Fruit fly (Drosophila melanogaster) whole organism, embryonic: ENCODE measurements around the gene Dis3l2.
A peak's percentile ranks its signal among the peaks of the same experiment; 100 is the strongest.

Experiments
- ATbp ChIP-seq: fragments of 200-800 bp; sonication (Bioruptor generic); optimal IDR thresholded peaks from 2 replicates; lab custom pipeline; 2017; ENCODE audit warnings: missing biosample characterization, mild to moderate bottlenecking, missing genetic modification characterization, missing genetic modification reagents
- Ada2b ChIP-seq: fragments of 200-800 bp; sonication (Bioruptor generic); IDR thresholded peaks from 2 replicates; pipeline ENCODE4 v1.3.6; 2022; ENCODE audit warnings: missing biosample characterization, missing genetic modification characterization
- Asciz ChIP-seq: fragments of 200-800 bp; sonication (Bioruptor generic); optimal IDR thresholded peaks from 2 replicates; lab custom pipeline; 2017; ENCODE audit warnings: missing biosample characterization, mild to moderate bottlenecking, missing genetic modification characterization, missing genetic modification reagents
- CG10267 ChIP-seq: fragments of 200-800 bp; sonication (Bioruptor generic); optimal IDR thresholded peaks from 2 replicates; lab custom pipeline; 2018; ENCODE audit warnings: missing biosample characterization, mild to moderate bottlenecking, missing genetic modification characterization, moderate library complexity
- CG12391 ChIP-seq: fragments of 200-800 bp; sonication (Bioruptor generic); optimal IDR thresholded peaks from 3 replicates; lab custom pipeline; 2018; ENCODE audit warnings: missing biosample characterization, mild to moderate bottlenecking, missing genetic modification characterization, moderate library complexity
- CG14050 ChIP-seq: fragments of 200-800 bp; sonication (Bioruptor generic); IDR thresholded peaks from 3 replicates; pipeline ENCODE4 v1.3.6; 2022; ENCODE audit warnings: missing biosample characterization, missing genetic modification characterization
- CG17186 ChIP-seq: fragments of 200-800 bp; sonication (Bioruptor generic); optimal IDR thresholded peaks from 3 replicates; lab custom pipeline; 2017; ENCODE audit warnings: missing biosample characterization, missing genetic modification reagents, missing genetic modification characterization
- CG17361 ChIP-seq: fragments of 200-800 bp; sonication (Bioruptor generic); IDR thresholded peaks from 3 replicates; pipeline ENCODE4 v1.3.6; 2022; ENCODE audit warnings: missing biosample characterization, missing genetic modification characterization
- CG18262 ChIP-seq: fragments of 200-800 bp; optimal IDR thresholded peaks from 3 replicates; lab custom pipeline; 2019; ENCODE audit warnings: missing biosample characterization, mild to moderate bottlenecking, missing genetic modification characterization, moderate library complexity
- CG2116 ChIP-seq: fragments of 200-800 bp; sonication (Bioruptor generic); optimal IDR thresholded peaks from 3 replicates; lab custom pipeline; 2018; ENCODE audit warnings: missing biosample characterization, mild to moderate bottlenecking, missing genetic modification characterization
- CG30403 ChIP-seq: fragments of 200-800 bp; sonication (Bioruptor generic); optimal IDR thresholded peaks from 3 replicates; lab custom pipeline; 2016; ENCODE audit warnings: missing biosample characterization, missing genetic modification characterization
- CG3163 ChIP-seq: fragments of 200-800 bp; sonication (Bioruptor generic); optimal IDR thresholded peaks from 3 replicates; lab custom pipeline; 2016; ENCODE audit warnings: missing biosample characterization, missing genetic modification characterization
- CG32772 ChIP-seq: fragments of 200-800 bp; sonication (Bioruptor generic); IDR thresholded peaks from 2 replicates; pipeline ENCODE4 v1.3.6; 2022; ENCODE audit warnings: missing biosample characterization, missing genetic modification characterization
- CG3281 ChIP-seq: fragments of 200-800 bp; sonication (Bioruptor generic); optimal IDR thresholded peaks from 3 replicates; lab custom pipeline; 2017; ENCODE audit warnings: missing biosample characterization, mild to moderate bottlenecking, missing genetic modification characterization
- CG4707 ChIP-seq: fragments of 200-800 bp; sonication (Bioruptor generic); optimal IDR thresholded peaks from 2 replicates; lab custom pipeline; 2018; ENCODE audit warnings: missing biosample characterization, mild to moderate bottlenecking, missing genetic modification characterization, moderate library complexity
- CG4820 ChIP-seq: fragments of 200-800 bp; sonication (Bioruptor generic); optimal IDR thresholded peaks from 3 replicates; lab custom pipeline; 2016; ENCODE audit warnings: missing biosample characterization, missing genetic modification characterization
- CG6272 ChIP-seq: fragments of 200-800 bp; sonication (Bioruptor generic); IDR thresholded peaks from 2 replicates; pipeline ENCODE4 v1.3.6; 2022; ENCODE audit warnings: missing biosample characterization, missing genetic modification characterization
- D ChIP-seq, 2 experiments: fragments of 200-800 bp in 1 of 2; fragments of >200 bp in 1 of 2; sonication (Bioruptor generic) in 1 of 2; optimal IDR thresholded peaks; 2 replicates in 1 of 2; 3 replicates in 1 of 2; lab custom pipeline; 2017; ENCODE audit warnings: mild to moderate bottlenecking in 1 of 2, missing biosample characterization in 1 of 2, missing genetic modification characterization in 1 of 2, missing genetic modification reagents in 1 of 2
- Dip3 ChIP-seq: fragments of 200-800 bp; sonication (Bioruptor generic); optimal IDR thresholded peaks from 3 replicates; lab custom pipeline; 2016; ENCODE audit warnings: missing biosample characterization, missing genetic modification characterization
- Doc2 ChIP-seq: fragments of 200-800 bp; sonication (Bioruptor generic); IDR thresholded peaks from 2 replicates; pipeline ENCODE4 v1.3.6; 2022; ENCODE audit warnings: missing biosample characterization, missing genetic modification characterization
- Fer2 ChIP-seq: fragments of 200-800 bp; sonication (Bioruptor generic); optimal IDR thresholded peaks from 2 replicates; lab custom pipeline; 2018; ENCODE audit warnings: missing biosample characterization, mild to moderate bottlenecking, missing genetic modification characterization, moderate library complexity
- Hr51 ChIP-seq, 2 experiments: fragments of 200-800 bp; sonication (Bioruptor generic); optimal IDR thresholded peaks; 2 replicates in 1 of 2; 3 replicates in 1 of 2; lab custom pipeline; 2016 to 2018; ENCODE audit warnings: missing biosample characterization in 2 of 2, missing genetic modification characterization in 2 of 2, mild to moderate bottlenecking in 1 of 2, moderate library complexity in 1 of 2
- Hr78 ChIP-seq, 2 experiments: fragments of 200-800 bp in 1 of 2; fragments of >200 bp in 1 of 2; sonication (Bioruptor generic) in 1 of 2; optimal IDR thresholded peaks; 2 replicates each; lab custom pipeline; 2017 to 2019; ENCODE audit warnings: missing biosample characterization in 2 of 2, missing genetic modification characterization in 2 of 2, mild to moderate bottlenecking in 1 of 2, moderate library complexity in 1 of 2
- Xbp1 ChIP-seq: fragments of 200-800 bp; sonication (Bioruptor generic); optimal IDR thresholded peaks from 3 replicates; lab custom pipeline; 2016; ENCODE audit warnings: missing biosample characterization, mild to moderate bottlenecking, missing genetic modification characterization
- Xrp1 ChIP-seq: fragments of 200-800 bp; sonication (Bioruptor generic); IDR thresholded peaks from 2 replicates; pipeline ENCODE4 v1.3.6; 2022; ENCODE audit warnings: missing biosample characterization, missing genetic modification characterization
- ac ChIP-seq: fragments of 200-800 bp; sonication (Bioruptor generic); optimal IDR thresholded peaks from 3 replicates; lab custom pipeline; 2017; ENCODE audit warnings: missing biosample characterization, mild to moderate bottlenecking, missing genetic modification characterization
- bcd ChIP-seq: fragments of 200-800 bp; sonication (Bioruptor generic); optimal IDR thresholded peaks from 2 replicates; lab custom pipeline; 2017; ENCODE audit warnings: missing biosample characterization, mild to moderate bottlenecking, missing genetic modification characterization
- cad ChIP-seq: fragments of >200 bp; optimal IDR thresholded peaks from 2 replicates; lab custom pipeline; 2017; ENCODE audit warnings: missing biosample characterization, missing genetic modification characterization
- cg ChIP-seq: fragments of 200-800 bp; sonication (Bioruptor generic); optimal IDR thresholded peaks from 3 replicates; lab custom pipeline; 2019; ENCODE audit warnings: missing biosample characterization, mild to moderate bottlenecking, missing genetic modification characterization, moderate library complexity
- chif ChIP-seq, 2 experiments: fragments of 200-800 bp; sonication (Bioruptor generic); optimal IDR thresholded peaks; 3 replicates each; lab custom pipeline; 2016; ENCODE audit warnings: missing biosample characterization in 2 of 2, missing genetic modification characterization in 2 of 2
- chinmo ChIP-seq: fragments of 200-800 bp; sonication (Bioruptor generic); IDR thresholded peaks from 4 replicates; pipeline ENCODE4 v1.3.6; 2022; ENCODE audit warnings: missing biosample characterization, missing genetic modification characterization; ENCODE audit not compliant: partially characterized antibody
- chn ChIP-seq: fragments of 200-800 bp; sonication (Bioruptor generic); optimal IDR thresholded peaks from 2 replicates; lab custom pipeline; 2016; ENCODE audit warnings: missing biosample characterization, missing genetic modification characterization
- dpn ChIP-seq, 2 experiments: fragments of 200-800 bp; sonication (Bioruptor generic); optimal IDR thresholded peaks; 3 replicates each; lab custom pipeline; 2016; ENCODE audit warnings: missing biosample characterization in 2 of 2, missing genetic modification characterization in 2 of 2
- gfzf ChIP-seq: fragments of 200-800 bp; sonication (Bioruptor generic); optimal IDR thresholded peaks from 2 replicates; lab custom pipeline; 2016; ENCODE audit warnings: missing biosample characterization, mild to moderate bottlenecking, missing genetic modification characterization, moderate library complexity
- lola ChIP-seq, 3 experiments: fragments of >200 bp in 2 of 3; fragments of 200-800 bp in 1 of 3; sonication (Bioruptor generic) in 1 of 3; optimal IDR thresholded peaks; 2 replicates each; lab custom pipeline; 2017 to 2019; ENCODE audit warnings: missing biosample characterization in 3 of 3, missing genetic modification characterization in 3 of 3, mild to moderate bottlenecking in 1 of 3, moderate library complexity in 1 of 3
- nmo ChIP-seq: fragments of 200-800 bp; sonication (Bioruptor generic); optimal IDR thresholded peaks from 2 replicates; lab custom pipeline; 2018; ENCODE audit warnings: missing biosample characterization, mild to moderate bottlenecking, missing genetic modification characterization, moderate library complexity
- phol ChIP-seq: fragments of 200-800 bp; sonication (Bioruptor generic); optimal IDR thresholded peaks from 3 replicates; lab custom pipeline; 2018; ENCODE audit warnings: missing biosample characterization, mild to moderate bottlenecking, missing genetic modification characterization, moderate library complexity
- ranshi ChIP-seq: fragments of 200-800 bp; sonication (Bioruptor generic); IDR thresholded peaks from 2 replicates; pipeline ENCODE4 v1.3.6; 2022; ENCODE audit warnings: missing biosample characterization, missing genetic modification characterization
- row ChIP-seq: fragments of 200-800 bp; sonication (Bioruptor generic); IDR thresholded peaks from 3 replicates; pipeline ENCODE4 v1.3.6; 2022; ENCODE audit warnings: missing biosample characterization, missing genetic modification characterization
- shn ChIP-seq: fragments of 200-800 bp; sonication (Bioruptor generic); optimal IDR thresholded peaks from 3 replicates; lab custom pipeline; 2016; ENCODE audit warnings: missing biosample characterization, missing genetic modification characterization
- slp2 ChIP-seq: fragments of 200-800 bp; sonication (Bioruptor generic); optimal IDR thresholded peaks from 2 replicates; lab custom pipeline; 2016; ENCODE audit warnings: missing biosample characterization, missing genetic modification characterization
- so ChIP-seq: fragments of 200-800 bp; sonication (Bioruptor generic); IDR thresholded peaks from 3 replicates; pipeline ENCODE4 v1.3.6; 2022; ENCODE audit warnings: missing biosample characterization, missing genetic modification characterization
- unpg ChIP-seq: fragments of 200-800 bp; sonication (Bioruptor generic); optimal IDR thresholded peaks from 3 replicates; lab custom pipeline; 2018; ENCODE audit warnings: missing biosample characterization, mild to moderate bottlenecking, missing genetic modification characterization, moderate library complexity

Gene Dis3l2

DNA sequence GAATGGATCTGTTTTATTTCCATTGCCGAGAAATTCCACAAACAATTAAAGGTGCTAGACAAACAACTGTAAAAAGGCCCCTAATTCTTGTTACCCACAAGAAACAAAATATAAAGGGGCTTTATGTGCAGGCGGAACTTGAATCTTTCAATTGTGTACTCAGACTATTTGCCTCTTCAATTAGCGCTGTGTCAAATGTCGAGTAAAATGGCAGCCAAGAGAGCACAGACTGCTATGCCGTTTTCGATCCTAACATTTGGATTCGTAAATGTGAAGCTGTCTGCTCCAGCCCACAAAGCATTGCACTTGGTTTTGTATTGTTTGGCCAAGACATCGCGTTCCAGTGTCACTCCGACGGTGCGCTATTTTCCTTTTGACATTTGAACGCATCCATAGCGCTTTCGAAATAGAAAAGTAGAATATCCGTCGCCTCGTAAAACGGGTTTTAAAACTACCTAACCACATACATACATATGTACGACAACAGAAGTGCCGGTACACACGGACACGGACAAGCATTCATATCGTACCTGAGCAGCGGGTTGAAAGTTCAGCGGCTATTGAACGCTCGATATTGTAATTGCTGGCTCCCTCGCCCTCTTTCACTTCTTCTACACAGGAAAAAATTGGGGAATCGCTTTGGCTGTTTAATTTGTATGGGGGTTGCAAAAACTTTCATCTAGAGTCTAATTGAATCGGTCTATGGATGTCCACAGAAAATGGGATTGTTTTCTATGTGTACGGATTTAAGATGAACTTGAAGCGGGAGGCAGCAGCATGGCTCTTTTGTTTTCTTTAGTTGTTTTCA, 46.3 kb upstream of the Dis3l2 start (continued):
- peak in 1 of 2 experiments; percentile 17 for TF ChIP-seq dpn (GFP tag; optimal IDR thresholded peaks at IDR 0.05; lab: Kevin White, UChicago)
- peak; percentile 6 for TF ChIP-seq bcd (GFP tag; lab: Kevin White, UChicago)
- TF ChIP-seq ranshi (GFP tag; lab: Robert Waterston, UW), result no peak
- no peak for TF ChIP-seq CG6272 (GFP tag; lab: Robert Waterston, UW)
- TF ChIP-seq slp2, result peak; percentile 21
- TF ChIP-seq CG2116 (GFP tag; lab: Kevin White, UChicago), result no peak
- TF ChIP-seq cad (GFP tag; lab: Kevin White, UChicago), result no peak
- no peak for TF ChIP-seq Dip3 (GFP tag; lab: Kevin White, UChicago)
- peak; percentile 31 for TF ChIP-seq Asciz (GFP tag; lab: Kevin White, UChicago)
- peak; percentile 23 for TF ChIP-seq CG3281 (GFP tag; lab: Kevin White, UChicago)
- TF ChIP-seq CG18262 (tag; lab: Kevin White, UChicago), result peak; percentile 51
- peak; percentile 47 for TF ChIP-seq cg
- TF ChIP-seq nmo (GFP tag; lab: Kevin White, UChicago), result peak; percentile 15
- TF ChIP-seq CG17186 (GFP tag; lab: Kevin White, UChicago), result no peak
- no peak for TF ChIP-seq Fer2
- peak; percentile 8 for TF ChIP-seq CG30403 (GFP tag; lab: Kevin White, UChicago)
- TF ChIP-seq chn, result no peak
- TF ChIP-seq so, result 0 out of 3 replicates have a peak, but pooled peaks have one; percentile 32
- no peak for TF ChIP-seq shn (GFP tag; lab: Kevin White, UChicago)
- TF ChIP-seq unpg, result peak; percentile 42
- TF ChIP-seq CG4820 (GFP tag; lab: Kevin White, UChicago), result no peak
- no peak for TF ChIP-seq ac (GFP tag; lab: Kevin White, UChicago)
- no peak for TF ChIP-seq CG32772 (GFP tag; lab: Robert Waterston, UW)
- TF ChIP-seq CG10267 (tag; lab: Kevin White, UChicago), result peak; percentile 6
- TF ChIP-seq Xbp1, result peak; percentile 0
- TF ChIP-seq CG4707 (GFP tag; lab: Kevin White, UChicago), result no peak
- no peak for TF ChIP-seq Doc2 (GFP tag; lab: Robert Waterston, UW)
- peak in 1 of 2 experiments; percentile 18 for TF ChIP-seq chif (GFP tag; optimal IDR thresholded peaks at IDR 0.05; lab: Kevin White, UChicago)
- TF ChIP-seq row (GFP tag; lab: Robert Waterston, UW), result 0 out of 3 replicates have a peak, but pooled peaks have one; percentile 24
- TF ChIP-seq phol, result peak; percentile 30
- TF ChIP-seq Hr51 (GFP tag; optimal IDR thresholded peaks at IDR 0.05; lab: Kevin White, UChicago), result peak in 1 of 2 experiments; percentile 11
- TF ChIP-seq CG12391 (tag; lab: Kevin White, UChicago), result peak; percentile 42
- TF ChIP-seq gfzf (GFP tag; lab: Kevin White, UChicago), result no peak
- no peak for TF ChIP-seq CG3163 (GFP tag; lab: Kevin White, UChicago)
- 0 out of 4 replicates have a peak, but pooled peaks have one; percentile 19 for TF ChIP-seq chinmo (GFP tag; lab: Robert Waterston, UW)
- TF ChIP-seq CG17361 (GFP tag; lab: Robert Waterston, UW), result no peak
- TF ChIP-seq CG14050 (GFP tag; lab: Robert Waterston, UW), result no peak
- no peak for TF ChIP-seq Ada2b
- TF ChIP-seq Hr78 (GFP tag; optimal IDR thresholded peaks at IDR 0.05; lab: Kevin White, UChicago), result peak in 1 of 2 experiments; percentile 99
- peak; percentile 1 for TF ChIP-seq ATbp (GFP tag; lab: Kevin White, UChicago)
- peak; percentile 52 for TF ChIP-seq Xrp1 (GFP tag; lab: Robert Waterston, UW)
- no peak for TF ChIP-seq D (optimal IDR thresholded peaks at IDR 0.05; lab: Kevin White, UChicago)
- TF ChIP-seq D (GFP tag; optimal IDR thresholded peaks at IDR 0.05; lab: Kevin White, UChicago), result peak; percentile 27
- TF ChIP-seq lola (GFP tag; optimal IDR thresholded peaks at IDR 0.05; lab: Kevin White, UChicago), result peak in 1 of 3 experiments; percentile 34
